1 fruit fly cellular context compared by ENCODE assay signal in genomic region chr3L:1374438-1375133, dm6.
A peak's percentile ranks its signal among the peaks of the same experiment; 100 is the strongest.
TF ChIP-seq lines count a peak whose summit lies in the region.

No protein-coding gene starts in this region.

TF ChIP-seq in whole organism, embryonic, 481 proteins besides CTCF, POLR2A, EP300 and RAD21 (continued from another document and continues in another):
- TF ChIP-seq CG10431 (GFP tag; optimal IDR thresholded peaks at IDR 0.05; lab: Kevin White, UChicago) (no peak), sd (tag; optimal IDR thresholded peaks at IDR 0.05; lab: Kevin White, UChicago) (peak; percentile 86), cwo (GFP tag; optimal IDR thresholded peaks at IDR 0.05; lab: Kevin White, UChicago) (no peak), CG11456 (GFP tag; IDR thresholded peaks at IDR 0.05; lab: Robert Waterston, UW) (0 out of 3 replicates have a peak, but pooled peaks have one; percentile 2), jing (GFP tag; optimal IDR thresholded peaks at IDR 0.05; lab: Kevin White, UChicago) (no peak), CG8944 (GFP tag; optimal IDR thresholded peaks at IDR 0.05; lab: Kevin White, UChicago) (no peak), ken (GFP tag; IDR thresholded peaks at IDR 0.05; lab: Robert Waterston, UW) (no peak), Gsc (GFP tag; IDR thresholded peaks at IDR 0.05; lab: Robert Waterston, UW) (no peak), gt (GFP tag; IDR thresholded peaks at IDR 0.05; lab: Robert Waterston, UW) (no peak), CG18764 (GFP tag; optimal IDR thresholded peaks at IDR 0.05; lab: Kevin White, UChicago) (no peak), Dip3 (GFP tag; optimal IDR thresholded peaks at IDR 0.05; lab: Kevin White, UChicago) (no peak), zfh1 (GFP tag; IDR thresholded peaks at IDR 0.05; lab: Robert Waterston, UW) (no peak), gfzf (GFP tag; optimal IDR thresholded peaks at IDR 0.05; lab: Kevin White, UChicago) (no peak), Sox102F (GFP tag; optimal IDR thresholded peaks at IDR 0.05; lab: Kevin White, UChicago) (peak; percentile 48), dimm (GFP tag; IDR thresholded peaks at IDR 0.05; lab: Robert Waterston, UW) (no peak), lilli (GFP tag; optimal IDR thresholded peaks at IDR 0.05; lab: Kevin White, UChicago) (no peak), schlank (tag; optimal IDR thresholded peaks at IDR 0.05; lab: Kevin White, UChicago) (no peak), ab (GFP tag; optimal IDR thresholded peaks at IDR 0.05; lab: Kevin White, UChicago) (no peak), pfk (GFP tag; optimal IDR thresholded peaks at IDR 0.05; lab: Kevin White, UChicago) (no peak), CG31224 (GFP tag; IDR thresholded peaks at IDR 0.05; lab: Robert Waterston, UW) (no peak), kni (GFP tag; optimal IDR thresholded peaks at IDR 0.05; lab: Kevin White, UChicago) (peak; percentile 30), CG3838 (GFP tag; optimal IDR thresholded peaks at IDR 0.05; lab: Kevin White, UChicago) (no peak), disco-r (GFP tag; optimal IDR thresholded peaks at IDR 0.05; lab: Kevin White, UChicago) (no peak), CG1602 (GFP tag; optimal IDR thresholded peaks at IDR 0.05; lab: Kevin White, UChicago) (no peak), CG12744 (GFP tag; optimal IDR thresholded peaks at IDR 0.05; lab: Kevin White, UChicago) (no peak), nmo (GFP tag; optimal IDR thresholded peaks at IDR 0.05; lab: Kevin White, UChicago) (peak; percentile 18), CG14014 (GFP tag; IDR thresholded peaks at IDR 0.05; lab: Robert Waterston, UW) (no peak), bbx (GFP tag; IDR thresholded peaks at IDR 0.05; lab: Robert Waterston, UW; ENCODE audit: partially characterized antibody) (no peak), Ssrp (tag; optimal IDR thresholded peaks at IDR 0.05; lab: Kevin White, UChicago) (peak; percentile 5), hkb (optimal IDR thresholded peaks at IDR 0.05; lab: Kevin White, UChicago) (no peak), hkb (GFP tag; IDR thresholded peaks at IDR 0.05; lab: Robert Waterston, UW) (no peak), CG17361 (GFP tag; IDR thresholded peaks at IDR 0.05; lab: Robert Waterston, UW) (peak; percentile 43; the same call in 1 of the 3 replicates), CG5953 (GFP tag; IDR thresholded peaks at IDR 0.05; lab: Robert Waterston, UW) (no peak), z (GFP tag; IDR thresholded peaks at IDR 0.05; lab: Robert Waterston, UW) (no peak), Bgb (GFP tag; IDR thresholded peaks at IDR 0.05; lab: Robert Waterston, UW; ENCODE audit: partially characterized antibody) (no peak), CG2678 (tag; optimal IDR thresholded peaks at IDR 0.05; lab: Kevin White, UChicago) (peak; percentile 3), Atf6 (GFP tag; IDR thresholded peaks at IDR 0.05; lab: Robert Waterston, UW) (no peak), fd3F (GFP tag; optimal IDR thresholded peaks at IDR 0.05; lab: Kevin White, UChicago) (no peak), sr (GFP tag; IDR thresholded peaks at IDR 0.05; lab: Robert Waterston, UW) (peak; percentile 89), bigmax (GFP tag; optimal IDR thresholded peaks at IDR 0.05; lab: Kevin White, UChicago) (no peak), CG17328 (GFP tag; IDR thresholded peaks at IDR 0.05; lab: Robert Waterston, UW) (0 out of 2 replicates have a peak, but pooled peaks have one; percentile 24), esg (GFP tag; conservative IDR thresholded peaks at IDR 0.05; lab: Robert Waterston, UW) (no peak), CG2120 (GFP tag; optimal IDR thresholded peaks at IDR 0.05; lab: Kevin White, UChicago) (no peak), ssp (GFP tag; IDR thresholded peaks at IDR 0.05; lab: Robert Waterston, UW) (no peak), CG30020 (tag; optimal IDR thresholded peaks at IDR 0.05; lab: Kevin White, UChicago) (no peak), CG13287 (GFP tag; IDR thresholded peaks at IDR 0.05; lab: Robert Waterston, UW; ENCODE audit: partially characterized antibody) (no peak), CG10267 (tag; optimal IDR thresholded peaks at IDR 0.05; lab: Kevin White, UChicago) (no peak), Hr51 (GFP tag; optimal IDR thresholded peaks at IDR 0.05; lab: Kevin White, UChicago) (peak in 1 of 2 experiments; percentile 8), Nf-YA (GFP tag; IDR thresholded peaks at IDR 0.05; lab: Robert Waterston, UW) (no peak), pita (GFP tag; optimal IDR thresholded peaks at IDR 0.05; lab: Kevin White, UChicago) (no peak), H2.0 (GFP tag; IDR thresholded peaks at IDR 0.05; lab: Robert Waterston, UW) (no peak), ac (GFP tag; optimal IDR thresholded peaks at IDR 0.05; lab: Kevin White, UChicago) (no peak), CG3163 (GFP tag; optimal IDR thresholded peaks at IDR 0.05; lab: Kevin White, UChicago) (no peak), TFAM (GFP tag; optimal IDR thresholded peaks at IDR 0.05; lab: Kevin White, UChicago) (no peak), CG6654 (GFP tag; optimal IDR thresholded peaks at IDR 0.05; lab: Kevin White, UChicago) (no peak), tap (tag; optimal IDR thresholded peaks at IDR 0.05; lab: Kevin White, UChicago) (no peak), Opbp (GFP tag; IDR thresholded peaks at IDR 0.05; lab: Robert Waterston, UW; ENCODE audit: partially characterized antibody) (no peak), CG6813 (GFP tag; optimal IDR thresholded peaks at IDR 0.05; lab: Kevin White, UChicago) (no peak), B-H2 (GFP tag; optimal IDR thresholded peaks at IDR 0.05; lab: Kevin White, UChicago) (no peak), NFAT (GFP tag; IDR thresholded peaks at IDR 0.05; lab: Robert Waterston, UW) (no peak), CG7987 (GFP tag; optimal IDR thresholded peaks at IDR 0.05; lab: Kevin White, UChicago) (no peak), CG15479 (GFP tag; optimal IDR thresholded peaks at IDR 0.05; lab: Kevin White, UChicago) (no peak), fru (optimal IDR thresholded peaks at IDR 0.05; lab: Kevin White, UChicago) (no peak), br (optimal IDR thresholded peaks at IDR 0.05; lab: Kevin White, UChicago) (no peak), CG11723 (GFP tag; optimal IDR thresholded peaks at IDR 0.05; lab: Kevin White, UChicago) (no peak), her (GFP tag; optimal IDR thresholded peaks at IDR 0.05; lab: Kevin White, UChicago) (no peak), ewg (GFP tag; optimal IDR thresholded peaks at IDR 0.05; lab: Kevin White, UChicago) (no peak), sim (GFP tag; IDR thresholded peaks at IDR 0.05; lab: Robert Waterston, UW) (no peak), CG12769 (tag; optimal IDR thresholded peaks at IDR 0.05; lab: Kevin White, UChicago) (peak; percentile 19), CG12071 (GFP tag; optimal IDR thresholded peaks at IDR 0.05; lab: Kevin White, UChicago) (no peak), CG12659 (GFP tag; optimal IDR thresholded peaks at IDR 0.05; lab: Kevin White, UChicago) (no peak), Rfx (GFP tag; IDR thresholded peaks at IDR 0.05; lab: Robert Waterston, UW) (peak; percentile 10; the same call in 1 of the 2 replicates), Rx (GFP tag; IDR thresholded peaks at IDR 0.05; lab: Robert Waterston, UW) (no peak), CG9817 (tag; optimal IDR thresholded peaks at IDR 0.05; lab: Kevin White, UChicago) (no peak), onecut (GFP tag; IDR thresholded peaks at IDR 0.05; lab: Robert Waterston, UW) (peak; percentile 63), grau (tag; optimal IDR thresholded peaks at IDR 0.05; lab: Kevin White, UChicago) (peak; percentile 77), otp (GFP tag; IDR thresholded peaks at IDR 0.05; lab: Robert Waterston, UW) (no peak), CG18476 (GFP tag; optimal IDR thresholded peaks at IDR 0.05; lab: Kevin White, UChicago) (no peak), ato (GFP tag; IDR thresholded peaks at IDR 0.05; lab: Robert Waterston, UW; ENCODE audit: partially characterized antibody) (no peak), btn (GFP tag; optimal IDR thresholded peaks at IDR 0.05; lab: Kevin White, UChicago) (no peak), HHEX (GFP tag; optimal IDR thresholded peaks at IDR 0.05; lab: Kevin White, UChicago) (no peak), tna (GFP tag; IDR thresholded peaks at IDR 0.05; lab: Robert Waterston, UW; ENCODE audit: partially characterized antibody) (no peak), Doc2 (GFP tag; IDR thresholded peaks at IDR 0.05; lab: Robert Waterston, UW) (no peak), gcm2 (GFP tag; optimal IDR thresholded peaks at IDR 0.05; lab: Kevin White, UChicago) (no peak), Sin3A (optimal IDR thresholded peaks at IDR 0.05; lab: Kevin White, UChicago) (no peak), HLHmδ (GFP tag; optimal IDR thresholded peaks at IDR 0.05; lab: Kevin White, UChicago) (no peak), E2f2 (GFP tag; IDR thresholded peaks at IDR 0.05; lab: Robert Waterston, UW) (no peak), Jarid2 (GFP tag; optimal IDR thresholded peaks at IDR 0.05; lab: Kevin White, UChicago) (no peak), BEAF-32 (GFP tag; optimal IDR thresholded peaks at IDR 0.05; lab: Kevin White, UChicago) (no peak), Hmx (GFP tag; optimal IDR thresholded peaks at IDR 0.05; lab: Kevin White, UChicago) (no peak), Spps (tag; optimal IDR thresholded peaks at IDR 0.05; lab: Kevin White, UChicago) (no peak), ems (GFP tag; optimal IDR thresholded peaks at IDR 0.05; lab: Kevin White, UChicago) (no peak), BtbVII (GFP tag; optimal IDR thresholded peaks at IDR 0.05; lab: Kevin White, UChicago) (no peak), HLH4C (GFP tag; IDR thresholded peaks at IDR 0.05; lab: Robert Waterston, UW; ENCODE audit: partially characterized antibody) (no peak), sc (optimal IDR thresholded peaks at IDR 0.05; lab: Kevin White, UChicago) (no peak), sc (GFP tag; optimal IDR thresholded peaks at IDR 0.05; lab: Kevin White, UChicago) (no peak), Asciz (GFP tag; optimal IDR thresholded peaks at IDR 0.05; lab: Kevin White, UChicago) (peak; percentile 0), lab (GFP tag; optimal IDR thresholded peaks at IDR 0.05; lab: Kevin White, UChicago) (no peak), CG42726 (GFP tag; IDR thresholded peaks at IDR 0.05; lab: Robert Waterston, UW; ENCODE audit: partially characterized antibody) (no peak), aop (GFP tag; IDR thresholded peaks at IDR 0.05; lab: Robert Waterston, UW) (no peak), pnt (GFP tag; optimal IDR thresholded peaks at IDR 0.05; lab: Kevin White, UChicago) (no peak), Xbp1 (GFP tag; optimal IDR thresholded peaks at IDR 0.05; lab: Kevin White, UChicago) (peak; percentile 28), CG6689 (GFP tag; IDR thresholded peaks at IDR 0.05; lab: Robert Waterston, UW) (0 out of 2 replicates have a peak, but pooled peaks have one; percentile 26), CG7745 (tag; optimal IDR thresholded peaks at IDR 0.05; lab: Kevin White, UChicago) (no peak), fd102C (GFP tag; optimal IDR thresholded peaks at IDR 0.05; lab: Kevin White, UChicago) (no peak), al (GFP tag; IDR thresholded peaks at IDR 0.05; lab: Robert Waterston, UW) (no peak), CG3726 (GFP tag; IDR thresholded peaks at IDR 0.05; lab: Robert Waterston, UW) (no peak), CG31388 (GFP tag; optimal IDR thresholded peaks at IDR 0.05; lab: Kevin White, UChicago) (no peak), CG13894 (tag; optimal IDR thresholded peaks at IDR 0.05; lab: Kevin White, UChicago) (no peak), bsh (GFP tag; optimal IDR thresholded peaks at IDR 0.05; lab: Kevin White, UChicago) (peak in 1 of 2 experiments; percentile 22), CG6272 (GFP tag; IDR thresholded peaks at IDR 0.05; lab: Robert Waterston, UW) (no peak), CG33557 (GFP tag; optimal IDR thresholded peaks at IDR 0.05; lab: Kevin White, UChicago) (no peak), ATbp (GFP tag; optimal IDR thresholded peaks at IDR 0.05; lab: Kevin White, UChicago) (no peak), CG7786 (GFP tag; optimal IDR thresholded peaks at IDR 0.05; lab: Kevin White, UChicago) (no peak), mld (GFP tag; IDR thresholded peaks at IDR 0.05; lab: Robert Waterston, UW; ENCODE audit: partially characterized antibody) (no peak), CG10321 (GFP tag; IDR thresholded peaks at IDR 0.05; lab: Robert Waterston, UW) (no peak), CG9609 (GFP tag; optimal IDR thresholded peaks at IDR 0.05; lab: Kevin White, UChicago) (no peak), jigr1 (GFP tag; IDR thresholded peaks at IDR 0.05; lab: Robert Waterston, UW) (no peak), CG12391 (tag; optimal IDR thresholded peaks at IDR 0.05; lab: Kevin White, UChicago) (peak; percentile 6), CG34422 (GFP tag; IDR thresholded peaks at IDR 0.05; lab: Robert Waterston, UW) (no peak), CG6254 (GFP tag; optimal IDR thresholded peaks at IDR 0.05; lab: Kevin White, UChicago) (no peak), NC2β (GFP tag; optimal IDR thresholded peaks at IDR 0.05; lab: Kevin White, UChicago) (no peak), CG2712 (tag; optimal IDR thresholded peaks at IDR 0.05; lab: Kevin White, UChicago) (peak; percentile 41), CG3065 (GFP tag; optimal IDR thresholded peaks at IDR 0.05; lab: Kevin White, UChicago) (no peak), lbe (GFP tag; optimal IDR thresholded peaks at IDR 0.05; lab: Kevin White, UChicago) (peak; percentile 38), CG14441 (GFP tag; IDR thresholded peaks at IDR 0.05; lab: Robert Waterston, UW) (peak; percentile 15; the same call in 1 of the 2 replicates), gem (tag; optimal IDR thresholded peaks at IDR 0.05; lab: Kevin White, UChicago) (peak; percentile 59), D19A (tag; optimal IDR thresholded peaks at IDR 0.05; lab: Kevin White, UChicago) (no peak), Hr78 (GFP tag; optimal IDR thresholded peaks at IDR 0.05; lab: Kevin White, UChicago) (peak in 1 of 2 experiments; percentile 1), CG2129 (GFP tag; IDR thresholded peaks at IDR 0.05; lab: Robert Waterston, UW; ENCODE audit: partially characterized antibody) (no peak), sens-2 (GFP tag; IDR thresholded peaks at IDR 0.05; lab: Robert Waterston, UW) (no peak), sisA (GFP tag; IDR thresholded peaks at IDR 0.05; lab: Robert Waterston, UW) (0 out of 2 replicates have a peak, but pooled peaks have one; percentile 24), CG2889 (GFP tag; IDR thresholded peaks at IDR 0.05; lab: Robert Waterston, UW) (no peak), Kr (GFP tag; optimal IDR thresholded peaks at IDR 0.05; lab: Kevin White, UChicago) (no peak), CG11398 (GFP tag; optimal IDR thresholded peaks at IDR 0.05; lab: Kevin White, UChicago) (no peak), CG3847 (GFP tag; IDR thresholded peaks at IDR 0.05; lab: Robert Waterston, UW) (no peak), slbo (GFP tag; IDR thresholded peaks at IDR 0.05; lab: Robert Waterston, UW) (0 out of 2 replicates have a peak, but pooled peaks have one; percentile 11), zf30C (GFP tag; optimal IDR thresholded peaks at IDR 0.05; lab: Kevin White, UChicago) (no peak)
